Fruit fly (Drosophila melanogaster): Measurements from ENCODE around the gene CG32462.

- TF ChIP-seq CG8478 (optimal IDR thresholded peaks at IDR 0.05) (no peak), CTCF (optimal IDR thresholded peaks at IDR 0.05) (no peak)
Measured at dm6 chr3L:22886939-22887338, 33.6 kb upstream of the CG32462 start.
